Worm (Caenorhabditis elegans): ENCODE measurements around the gene nth-1.

Gene nth-1

ce11 chrIII:4294153-4294862 lies at the start of gene nth-1, which contains the start of gene R10E4.7:
Gene nth-1 (minus strand): TSS chrIII:4294253.
Gene R10E4.7 (plus strand): TSS chrIII:4294812.
- TF ChIP-seq unc-62 (GFP tag; optimal IDR thresholded peaks at IDR 0.05) (no peak), sptf-1 (tag; optimal IDR thresholded peaks at IDR 0.05) (no peak), lin-32 (GFP tag; optimal IDR thresholded peaks at IDR 0.05) (no peak), ces-1 (GFP tag; optimal IDR thresholded peaks at IDR 0.05) (no peak), nhr-12 (tag; optimal IDR thresholded peaks at IDR 0.05) (no peak), blmp-1 (tag; optimal IDR thresholded peaks at IDR 0.05) (no peak), hlh-1 (tag; optimal IDR thresholded peaks at IDR 0.05) (no peak), nhr-28 (tag; optimal IDR thresholded peaks at IDR 0.05) (no peak), cnd-1 (tag; optimal IDR thresholded peaks at IDR 0.05) (no peak), elt-3 (tag; optimal IDR thresholded peaks at IDR 0.05) (no peak), drap-1 (GFP tag; optimal IDR thresholded peaks at IDR 0.05) (no peak), ham-2 (GFP tag; optimal IDR thresholded peaks at IDR 0.05) (no peak), bed-3 (GFP tag; optimal IDR thresholded peaks at IDR 0.05) (no peak), M03D4.4 (tag; optimal IDR thresholded peaks at IDR 0.05) (no peak), ceh-83 (GFP tag; optimal IDR thresholded peaks at IDR 0.05) (no peak), nhr-237 (tag; optimal IDR thresholded peaks at IDR 0.05) (no peak), mep-1 (tag; optimal IDR thresholded peaks at IDR 0.05) (no peak), mab-5 (tag; optimal IDR thresholded peaks at IDR 0.05) (no peak), ztf-11 (tag; optimal IDR thresholded peaks at IDR 0.05) (no peak), elt-1 (tag; optimal IDR thresholded peaks at IDR 0.05; ENCODE audit: borderline replicate concordance, insufficient read depth) (no peak)

ce11 chrIII:4343070-4343469 lies 49.0 kb upstream of the nth-1 start, which contains the start of the genes B0285.3 and lcmt-1:
Gene B0285.3 (minus strand): TSS chrIII:4343336.
Gene lcmt-1 (plus strand): TSS chrIII:4343446.
- TF ChIP-seq zip-8 (tag; optimal IDR thresholded peaks at IDR 0.05) (no peak), blmp-1 (tag; optimal IDR thresholded peaks at IDR 0.05) (no peak), cnd-1 (tag; optimal IDR thresholded peaks at IDR 0.05) (no peak), tbx-8 (GFP tag; optimal IDR thresholded peaks at IDR 0.05) (no peak), hlh-1 (tag; optimal IDR thresholded peaks at IDR 0.05) (no peak), elt-1 (tag; optimal IDR thresholded peaks at IDR 0.05; ENCODE audit: borderline replicate concordance, insufficient read depth) (no peak), nhr-2 (tag; optimal IDR thresholded peaks at IDR 0.05) (no peak), pha-4 (tag; optimal IDR thresholded peaks at IDR 0.05) (no peak), nhr-12 (tag; optimal IDR thresholded peaks at IDR 0.05) (no peak), lin-13 (tag; optimal IDR thresholded peaks at IDR 0.05) (no peak), drap-1 (GFP tag; optimal IDR thresholded peaks at IDR 0.05) (no peak), ces-1 (GFP tag; optimal IDR thresholded peaks at IDR 0.05) (no peak)

ce11 chrIII:4335614-4336013 lies 41.6 kb upstream of the nth-1 start:
- no peak for TF ChIP-seq mep-1 (tag; optimal IDR thresholded peaks at IDR 0.05)
- TF ChIP-seq flh-1 (GFP tag; optimal IDR thresholded peaks at IDR 0.05): no peak
- no peak for TF ChIP-seq sptf-1 (tag; optimal IDR thresholded peaks at IDR 0.05)
- TF ChIP-seq unc-39 (tag; optimal IDR thresholded peaks at IDR 0.05): no peak
- TF ChIP-seq nhr-2 (tag; optimal IDR thresholded peaks at IDR 0.05): no peak
- no peak for TF ChIP-seq nhr-237 (tag; optimal IDR thresholded peaks at IDR 0.05)
- no peak for TF ChIP-seq pha-4 (tag; optimal IDR thresholded peaks at IDR 0.05)
- TF ChIP-seq lin-13 (tag; optimal IDR thresholded peaks at IDR 0.05): no peak
- TF ChIP-seq ceh-43 (GFP tag; optimal IDR thresholded peaks at IDR 0.05): no peak

ce11 chrIII:4332543-4333042 lies 38.5 kb upstream of the nth-1 start, which contains the start of gene cdk-12:
Gene cdk-12 (plus strand): TSS chrIII:4332992.
- peak; percentile 40 for TF ChIP-seq ces-1 (GFP tag; optimal IDR thresholded peaks at IDR 0.05)
- TF ChIP-seq nhr-2 (tag; optimal IDR thresholded peaks at IDR 0.05): no peak
- no peak for TF ChIP-seq nhr-28 (tag; optimal IDR thresholded peaks at IDR 0.05)
- TF ChIP-seq mep-1 (tag; optimal IDR thresholded peaks at IDR 0.05): peak; percentile 76
- no peak for TF ChIP-seq flh-1 (GFP tag; optimal IDR thresholded peaks at IDR 0.05)
- no peak for TF ChIP-seq ceh-83 (GFP tag; optimal IDR thresholded peaks at IDR 0.05)
- no peak for TF ChIP-seq unc-120 (tag; optimal IDR thresholded peaks at IDR 0.05; ENCODE audit: poor library complexity, severe bottlenecking)
- no peak for TF ChIP-seq hlh-1 (tag; optimal IDR thresholded peaks at IDR 0.05)
- TF ChIP-seq ham-2 (GFP tag; optimal IDR thresholded peaks at IDR 0.05): no peak
- TF ChIP-seq zip-8 (tag; optimal IDR thresholded peaks at IDR 0.05): no peak
- no peak for TF ChIP-seq unc-39 (tag; optimal IDR thresholded peaks at IDR 0.05)
- TF ChIP-seq lsy-2 (tag; optimal IDR thresholded peaks at IDR 0.05): peak; percentile 13
- TF ChIP-seq sptf-1 (tag; optimal IDR thresholded peaks at IDR 0.05): peak; percentile 46
- no peak for TF ChIP-seq nhr-237 (tag; optimal IDR thresholded peaks at IDR 0.05)
- no peak for TF ChIP-seq elt-1 (tag; optimal IDR thresholded peaks at IDR 0.05; ENCODE audit: borderline replicate concordance, insufficient read depth)

Measured in whole organism, mixed stage, embryonic.